Fruit fly (Drosophila melanogaster): ENCODE data around the gene p.
A peak's percentile ranks its signal among the peaks of the same experiment; 100 is the strongest.

The p gene

DNA sequence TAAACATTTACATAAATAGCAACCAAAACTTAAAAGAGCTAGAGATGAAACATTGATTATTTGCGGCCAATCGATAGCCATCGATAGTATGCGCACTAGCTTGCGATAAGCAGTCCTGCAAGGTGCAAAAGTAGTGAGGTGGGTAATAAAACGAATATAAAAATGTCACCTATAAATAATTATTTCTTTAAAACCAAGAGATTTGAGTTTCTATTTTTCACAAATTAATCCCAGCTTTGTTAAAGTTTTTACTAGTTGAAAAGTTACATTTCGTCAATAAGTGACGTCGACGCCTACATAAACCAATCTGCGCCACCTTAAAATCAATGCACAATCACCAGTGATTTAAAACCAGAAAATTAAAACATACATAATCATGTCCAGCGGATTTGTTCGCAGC, 19.7 kb downstream of the p start, which contains the start of the genes Mkk4 and SLIRP2 (continued):
- TF ChIP-seq Opbp (GFP tag; IDR thresholded peaks at IDR 0.05; ENCODE audit: partially characterized antibody) (peak; percentile 82), Ets97D (GFP tag; optimal IDR thresholded peaks at IDR 0.05) (peak; percentile 95), yki (optimal IDR thresholded peaks at IDR 0.05) (no peak), Atf-2 (GFP tag; optimal IDR thresholded peaks at IDR 0.05) (peak; percentile 99), ATbp (GFP tag; optimal IDR thresholded peaks at IDR 0.05) (peak; percentile 97), ase (GFP tag; IDR thresholded peaks at IDR 0.05) (peak; percentile 99), gfzf (GFP tag; optimal IDR thresholded peaks at IDR 0.05) (peak; percentile 45), sd (tag; optimal IDR thresholded peaks at IDR 0.05) (peak; percentile 95), Usf (GFP tag; optimal IDR thresholded peaks at IDR 0.05) (peak; percentile 98), HHEX (GFP tag; optimal IDR thresholded peaks at IDR 0.05) (peak; percentile 98), CG10959 (GFP tag; IDR thresholded peaks at IDR 0.05) (peak; percentile 99), gce (GFP tag; IDR thresholded peaks at IDR 0.05) (peak; percentile 98), CG4617 (GFP tag; optimal IDR thresholded peaks at IDR 0.05; ENCODE audit: borderline replicate concordance) (peak; percentile 99), CG43689 (GFP tag; IDR thresholded peaks at IDR 0.05) (peak; percentile 97), Fer3 (tag; optimal IDR thresholded peaks at IDR 0.05) (peak; percentile 99), dmrt11E (tag; optimal IDR thresholded peaks at IDR 0.05) (peak; percentile 99), trem (tag; optimal IDR thresholded peaks at IDR 0.05) (peak; percentile 97), CG34224 (GFP tag; IDR thresholded peaks at IDR 0.05; ENCODE audit: partially characterized antibody) (peak; percentile 74), Vsx1 (GFP tag; optimal IDR thresholded peaks at IDR 0.05) (peak; percentile 95), MESR4 (GFP tag; optimal IDR thresholded peaks at IDR 0.05) (peak; percentile 84), CG42726 (GFP tag; IDR thresholded peaks at IDR 0.05; ENCODE audit: partially characterized antibody) (peak; percentile 85), oc (tag; optimal IDR thresholded peaks at IDR 0.05) (peak; percentile 99), CG4424 (GFP tag; optimal IDR thresholded peaks at IDR 0.05) (peak; percentile 99), Eip74EF (GFP tag; optimal IDR thresholded peaks at IDR 0.05) (peak in 1 of 2 experiments; percentile 98), Dref (GFP tag; IDR thresholded peaks at IDR 0.05) (peak; percentile 87), Nf-YB (GFP tag; optimal IDR thresholded peaks at IDR 0.05) (peak; percentile 88), TFAM (GFP tag; optimal IDR thresholded peaks at IDR 0.05) (peak; percentile 93), NC2β (GFP tag; optimal IDR thresholded peaks at IDR 0.05) (peak; percentile 98), exex (tag; optimal IDR thresholded peaks at IDR 0.05) (peak; percentile 92), CG5245 (GFP tag; optimal IDR thresholded peaks at IDR 0.05) (peak; percentile 99), CG2712 (tag; optimal IDR thresholded peaks at IDR 0.05) (peak; percentile 99), NK7.1 (GFP tag; optimal IDR thresholded peaks at IDR 0.05) (peak; percentile 98), zen2 (GFP tag; IDR thresholded peaks at IDR 0.05; ENCODE audit: partially characterized antibody) (peak; percentile 66; the same call in 2 of the 3 replicates), CG11504 (tag; optimal IDR thresholded peaks at IDR 0.05) (peak; percentile 98), chif (GFP tag; optimal IDR thresholded peaks at IDR 0.05) (peak; percentile 99), ab (GFP tag; optimal IDR thresholded peaks at IDR 0.05) (peak; percentile 97), CG15269 (tag; optimal IDR thresholded peaks at IDR 0.05) (peak; percentile 99), Blimp-1 (GFP tag; optimal IDR thresholded peaks at IDR 0.05) (peak; percentile 97), ara (GFP tag; IDR thresholded peaks at IDR 0.05) (peak; percentile 98), br (optimal IDR thresholded peaks at IDR 0.05) (no peak), CG10366 (GFP tag; IDR thresholded peaks at IDR 0.05) (peak; percentile 99), E2f2 (GFP tag; IDR thresholded peaks at IDR 0.05) (peak; percentile 88), tll (GFP tag; optimal IDR thresholded peaks at IDR 0.05) (peak; percentile 71 to 88), CG17359 (tag; optimal IDR thresholded peaks at IDR 0.05) (peak; percentile 99), PHDP (tag; optimal IDR thresholded peaks at IDR 0.05) (peak; percentile 99), ind (GFP tag; optimal IDR thresholded peaks at IDR 0.05) (peak; percentile 99), CG12236 (GFP tag; optimal IDR thresholded peaks at IDR 0.05) (peak; percentile 98), hb (GFP tag; IDR thresholded peaks at IDR 0.05; ENCODE audit: partially characterized antibody) (peak; percentile 91), CG2889 (GFP tag; IDR thresholded peaks at IDR 0.05) (peak; percentile 98), CG8944 (GFP tag; optimal IDR thresholded peaks at IDR 0.05) (peak; percentile 99)

All from whole organism, embryonic.